Worm (Caenorhabditis elegans): Measurements from ENCODE around the gene ZK669.2.

DNA sequence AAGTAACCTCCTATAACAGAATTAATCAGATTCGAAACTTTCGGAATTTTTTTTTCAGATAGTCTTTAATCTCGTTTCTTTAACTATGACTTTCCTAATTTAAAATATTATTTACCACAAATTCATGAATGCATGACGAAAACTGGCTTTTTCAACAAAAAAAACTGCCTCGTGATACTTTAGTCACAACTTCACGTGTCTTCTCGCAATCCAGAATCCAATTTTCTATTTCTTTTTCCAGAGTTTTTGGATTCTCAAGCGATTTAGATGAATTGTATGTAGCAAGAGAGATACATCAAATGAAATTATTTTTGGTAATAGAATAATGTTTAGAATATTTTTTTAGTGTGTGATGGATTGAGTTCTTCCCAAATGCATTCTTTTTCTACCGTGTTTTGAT, 17.8 kb downstream of the ZK669.2 start:
- TF ChIP-seq hlh-8 (tag; optimal IDR thresholded peaks at IDR 0.05) = no peak
- TF ChIP-seq rnt-1 (tag; optimal IDR thresholded peaks at IDR 0.05) = no peak
- TF ChIP-seq nhr-11 (tag; optimal IDR thresholded peaks at IDR 0.05) = no peak
- no peak for TF ChIP-seq dve-1 (tag; optimal IDR thresholded peaks at IDR 0.05)
- no peak for TF ChIP-seq pha-4 (tag; optimal IDR thresholded peaks at IDR 0.05)
- no peak for TF ChIP-seq C08G9.2 (tag; optimal IDR thresholded peaks at IDR 0.05)
- no peak for TF ChIP-seq fkh-10 (GFP tag; optimal IDR thresholded peaks at IDR 0.05)
- no peak for TF ChIP-seq gmeb-2 (tag; optimal IDR thresholded peaks at IDR 0.05)
- no peak for TF ChIP-seq ref-2 (tag; optimal IDR thresholded peaks at IDR 0.05)
- TF ChIP-seq syd-9 (tag; optimal IDR thresholded peaks at IDR 0.05) = no peak
- TF ChIP-seq K02D7.2 (tag; optimal IDR thresholded peaks at IDR 0.05) = no peak
- no peak for TF ChIP-seq ceh-48 (tag; optimal IDR thresholded peaks at IDR 0.05)
